Worm (Caenorhabditis elegans) whole organism, L3 larva: Measurements from ENCODE around the gene R11A8.1.

ENCODE experiments used
- egl-27 ChIP-seq: sonication (generic microtip); optimal IDR thresholded peaks from 4 replicates; lab custom pipeline; 2017; ENCODE audit warnings: missing biosample characterization, missing genetic modification reagents, missing genetic modification characterization
- nfya-1 ChIP-seq: sonication (generic microtip); optimal IDR thresholded peaks from 2 replicates; lab custom pipeline; 2017; ENCODE audit warnings: missing genetic modification characterization, mild to moderate bottlenecking, missing compliant biosample characterization, antibody characterized with exemption, moderate library complexity; ENCODE audit not compliant: insufficient read depth
- nhr-237 ChIP-seq: fragments of 150-350 bp; optimal IDR thresholded peaks from 2 replicates; lab custom pipeline; 2014; ENCODE audit warnings: missing biosample characterization, missing genetic modification characterization
- unc-39 ChIP-seq: sonication (generic microtip); optimal IDR thresholded peaks from 4 replicates; lab custom pipeline; 2017; ENCODE audit warnings: missing biosample characterization, missing genetic modification characterization
- zag-1 ChIP-seq: fragments of 150-350 bp; optimal IDR thresholded peaks from 2 replicates; lab custom pipeline; 2014; ENCODE audit warnings: missing biosample characterization, missing genetic modification characterization

DNA sequence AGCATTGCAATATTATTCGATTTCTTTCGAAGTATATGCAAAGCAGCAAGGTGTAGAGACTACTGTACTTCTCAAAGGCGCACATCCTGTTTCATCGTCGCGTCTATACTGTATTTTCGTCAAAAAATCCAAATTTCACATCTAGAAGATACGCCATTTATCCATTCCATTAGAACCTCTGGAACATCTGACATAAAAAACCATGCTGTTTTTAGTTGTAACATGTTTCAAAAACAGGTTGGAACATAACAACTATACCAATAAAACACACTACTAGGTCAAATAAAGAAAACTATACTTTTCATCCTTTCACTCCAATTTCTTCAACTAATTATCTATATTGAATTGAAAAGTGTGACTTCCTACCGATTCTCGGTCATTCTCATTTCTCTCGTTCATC is 3.4 kb upstream of the R11A8.1 start, which contains the start of gene ugt-59:
- TF ChIP-seq zag-1 (tag; lab: Kevin White, UChicago) (no peak), unc-39 (tag; lab: Kevin White, UChicago) (no peak), egl-27 (tag; lab: Kevin White, UChicago) (no peak), nfya-1 (no peak), nhr-237 (no peak)
